Worm (Caenorhabditis elegans) whole organism, L4/young adult: ENCODE measurements around the gene lsd-1.

ENCODE experiments used
- W03F9.2 ChIP-seq: fragments of 150-350 bp; optimal IDR thresholded peaks from 2 replicates; lab custom pipeline; 2014; ENCODE audit warnings: missing biosample characterization, missing genetic modification characterization
- dao-5 ChIP-seq: sonication (generic microtip); optimal IDR thresholded peaks from 2 replicates; lab custom pipeline; 2016; ENCODE audit warnings: missing genotype, missing genetic modification characterization, moderate library complexity, missing compliant biosample characterization
- him-1 ChIP-seq: sonication (generic microtip); optimal IDR thresholded peaks from 2 replicates; lab custom pipeline; 2016; ENCODE audit warnings: missing genotype, missing genetic modification reagents, missing genetic modification characterization, missing compliant biosample characterization

lsd-1 gene

DNA sequence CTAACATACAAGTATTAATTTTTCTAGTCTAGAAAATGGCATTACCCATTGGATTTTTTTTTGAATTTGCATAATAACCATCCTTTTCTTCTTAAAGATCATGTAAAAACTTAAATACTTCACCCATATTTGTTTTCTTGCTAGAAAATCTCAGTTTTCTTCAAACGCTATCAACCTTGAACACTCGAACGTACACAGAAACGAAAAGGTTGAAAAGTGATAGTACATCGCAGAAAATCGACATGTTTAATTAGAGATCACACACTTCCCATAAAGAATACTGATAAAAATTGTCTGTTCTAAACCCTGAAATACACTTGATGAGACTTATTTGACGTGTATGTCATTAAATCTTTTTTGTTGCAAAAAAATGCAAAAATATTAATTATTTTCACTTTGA, 21.1 kb upstream of the lsd-1 start, which contains the start of gene F55G7.4:
TSS of gene F55G7.4 (plus strand) at position 301 of the 400 bp plus-strand sequence.
- TF ChIP-seq dao-5 (tag; lab: Kevin White, UChicago): no peak
- TF ChIP-seq him-1 (tag; lab: Kevin White, UChicago): no peak
- no peak for TF ChIP-seq W03F9.2 (tag; lab: Kevin White, UChicago)

DNA sequence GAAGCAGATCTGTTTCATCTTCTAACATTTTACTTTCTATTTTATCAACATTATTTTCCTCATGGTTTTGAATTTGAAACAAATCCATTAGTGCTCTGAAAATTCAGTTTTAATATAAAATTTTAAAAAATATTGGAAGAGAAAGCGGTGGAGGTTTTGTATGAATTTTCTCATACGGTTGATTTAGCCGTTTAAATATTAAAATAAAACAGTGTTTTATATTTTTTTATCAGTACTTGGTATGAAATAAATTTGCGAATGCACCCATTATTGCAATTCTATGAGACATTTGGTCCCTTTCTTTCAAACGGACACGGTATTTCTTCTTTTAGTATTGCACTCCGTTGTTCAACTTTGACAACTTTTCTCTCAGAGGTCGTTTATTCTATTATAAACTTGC, 17.1 kb upstream of the lsd-1 start, which contains the start of gene dot-1.4:
TSS of gene dot-1.4 (minus strand) at position 101 of the 400 bp plus-strand sequence.
- TF ChIP-seq W03F9.2 (tag; lab: Kevin White, UChicago) (no peak), him-1 (tag; lab: Kevin White, UChicago) (no peak), dao-5 (tag; lab: Kevin White, UChicago) (no peak)

DNA sequence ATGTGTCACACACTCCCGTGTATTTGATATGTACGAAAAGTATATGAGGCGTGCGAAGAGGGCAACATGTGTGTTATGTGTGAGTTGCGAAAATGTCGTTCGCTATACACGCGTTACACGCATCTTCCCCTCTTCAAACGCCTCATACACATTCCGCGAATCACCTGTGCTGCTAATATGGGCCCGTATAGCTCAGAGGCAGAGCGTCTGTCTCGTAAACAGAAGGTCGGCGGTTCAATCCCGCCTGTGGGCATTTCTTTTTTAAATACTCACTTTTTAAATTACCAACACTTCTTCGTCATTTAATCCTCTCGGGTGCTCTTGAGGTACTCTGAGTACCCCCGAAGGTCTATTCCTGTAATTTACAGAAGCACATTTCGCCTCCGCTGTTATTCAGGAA, 15.1 kb upstream of the lsd-1 start:
- TF ChIP-seq W03F9.2 (tag; lab: Kevin White, UChicago) (no peak), dao-5 (tag; lab: Kevin White, UChicago) (no peak), him-1 (tag; lab: Kevin White, UChicago) (no peak)

DNA sequence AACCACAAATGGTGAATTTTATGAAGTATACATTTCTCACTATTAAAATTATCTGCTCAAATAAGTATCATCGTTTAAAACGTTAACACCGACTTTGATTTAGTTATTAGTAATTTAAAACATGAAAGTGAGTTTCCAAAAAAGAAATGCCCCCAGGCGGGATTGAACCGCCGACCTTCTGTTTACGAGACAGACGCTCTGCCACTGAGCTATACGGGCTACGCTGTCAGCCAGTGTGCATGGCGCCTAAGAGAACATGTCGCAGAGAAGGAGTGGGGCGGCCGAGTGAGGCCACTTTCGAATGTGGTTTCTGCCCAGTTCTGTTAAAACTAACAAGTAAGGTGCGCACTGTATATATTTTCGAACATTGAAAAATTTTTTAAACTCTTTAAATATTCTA, 13.7 kb upstream of the lsd-1 start:
- TF ChIP-seq him-1 (tag; lab: Kevin White, UChicago): peak; percentile 37
- TF ChIP-seq dao-5 (tag; lab: Kevin White, UChicago): no peak
- TF ChIP-seq W03F9.2 (tag; lab: Kevin White, UChicago): peak; percentile 9

DNA sequence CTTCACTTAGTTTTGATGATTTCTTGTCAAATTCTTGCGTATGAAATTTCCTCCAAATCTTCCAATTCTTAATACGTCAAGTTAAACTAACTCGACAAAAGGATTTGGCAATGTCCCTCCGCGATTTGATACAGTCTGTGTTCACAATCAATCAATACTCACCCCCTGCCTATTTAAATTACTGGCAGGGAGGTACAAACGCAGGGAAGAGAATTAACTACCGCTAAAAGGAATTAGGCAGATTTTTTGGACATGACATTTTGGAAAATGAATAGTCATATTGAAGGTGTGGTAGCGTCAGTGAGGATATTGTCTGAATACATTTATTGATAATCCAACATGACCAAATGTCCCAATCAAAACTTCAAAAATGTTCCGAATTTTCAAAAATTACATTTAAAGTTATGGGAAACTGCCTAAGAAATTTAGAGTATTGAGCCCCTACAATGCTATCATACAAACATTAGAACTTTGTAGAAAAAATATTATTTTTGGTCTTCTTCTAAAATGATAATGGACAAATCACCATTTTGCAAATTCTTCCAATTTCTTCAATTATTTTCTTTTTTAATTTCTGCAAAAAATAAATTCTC, 11.2 kb upstream of the lsd-1 start:
- TF ChIP-seq him-1 (tag; lab: Kevin White, UChicago) (peak; percentile 99), W03F9.2 (tag; lab: Kevin White, UChicago) (peak; percentile 97), dao-5 (tag; lab: Kevin White, UChicago) (peak; percentile 93)

DNA sequence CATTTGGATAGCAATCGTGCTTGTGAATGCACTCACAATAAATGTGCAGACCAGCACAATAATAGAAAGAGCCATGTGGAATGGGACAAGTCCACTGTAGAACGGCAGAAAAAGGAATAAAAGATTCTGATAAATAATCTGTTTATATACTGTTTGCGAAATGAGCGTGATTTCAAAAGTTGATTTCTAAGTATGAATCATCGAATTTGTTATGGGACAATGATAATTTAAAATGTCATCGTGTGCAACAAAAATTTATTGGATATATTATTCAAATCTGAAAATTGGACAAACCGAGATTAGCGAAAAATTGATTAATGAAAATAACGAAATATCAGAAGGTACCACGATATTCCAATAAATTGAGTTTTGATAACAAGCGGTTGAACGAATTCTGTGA, 9.8 kb upstream of the lsd-1 start, which contains the start of gene F55G7.5:
TSS of gene F55G7.5 (minus strand) at position 101 of the 400 bp plus-strand sequence.
- no peak for TF ChIP-seq dao-5 (tag; lab: Kevin White, UChicago)
- TF ChIP-seq him-1 (tag; lab: Kevin White, UChicago): no peak
- TF ChIP-seq W03F9.2 (tag; lab: Kevin White, UChicago): no peak

DNA sequence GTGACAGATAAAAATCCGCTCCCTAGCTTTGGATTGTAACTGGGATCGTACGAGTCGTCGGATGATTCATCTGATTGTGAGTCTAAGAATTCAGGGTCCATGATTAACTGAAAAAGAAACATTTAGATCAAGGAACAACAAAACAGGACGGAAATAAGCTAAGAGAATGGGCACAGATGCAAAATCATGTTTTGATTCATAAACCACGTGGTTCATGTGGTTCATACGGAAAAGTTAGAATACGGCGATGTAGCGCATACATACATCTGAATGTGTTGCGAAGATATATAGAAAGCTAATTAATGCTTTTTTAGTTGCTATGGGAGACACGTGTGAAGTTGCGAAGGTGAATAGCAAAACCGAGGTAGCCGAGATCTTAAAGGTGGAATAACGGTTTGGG, 6.7 kb upstream of the lsd-1 start, which contains the start of gene F55G7.3:
TSS of gene F55G7.3 (minus strand) at position 101 of the 400 bp plus-strand sequence.
- TF ChIP-seq W03F9.2 (tag; lab: Kevin White, UChicago): no peak
- no peak for TF ChIP-seq him-1 (tag; lab: Kevin White, UChicago)
- no peak for TF ChIP-seq dao-5 (tag; lab: Kevin White, UChicago)

DNA sequence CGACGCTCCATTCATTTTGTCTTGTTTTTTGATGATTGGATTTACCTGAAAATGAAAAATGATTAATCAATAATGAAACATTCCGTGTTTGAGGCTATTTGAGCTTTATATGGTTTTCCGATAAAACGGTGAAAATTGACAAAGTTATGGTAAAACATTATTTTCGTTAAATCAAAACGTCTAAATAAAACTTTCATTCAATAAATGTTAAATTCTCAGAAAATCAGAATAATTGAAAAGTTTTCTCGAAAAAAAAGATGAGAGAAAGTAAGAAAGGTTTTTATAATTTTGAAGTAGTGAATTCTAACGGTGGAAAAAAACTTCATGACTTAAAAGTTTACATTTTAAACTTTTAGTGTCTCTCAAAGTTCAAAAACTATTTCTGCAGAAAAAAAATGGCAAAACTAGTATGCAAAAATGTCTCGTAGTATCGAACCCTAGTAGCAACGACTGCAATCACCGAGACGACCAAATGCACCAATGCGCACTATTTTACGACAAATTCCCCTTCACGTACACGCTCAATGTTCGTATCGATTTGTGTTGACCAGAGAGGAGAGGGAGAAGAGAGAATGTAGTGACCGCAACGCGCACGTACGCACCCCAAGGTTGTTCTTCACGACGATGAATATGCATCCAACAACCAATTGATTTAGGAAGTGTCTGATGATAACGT, 1.7 kb upstream of the lsd-1 start, which contains the start of gene nfya-1:
TSS of gene nfya-1 (minus strand) at position 51 of the 676 bp plus-strand sequence.
- no peak for TF ChIP-seq W03F9.2 (tag; lab: Kevin White, UChicago)

DNA sequence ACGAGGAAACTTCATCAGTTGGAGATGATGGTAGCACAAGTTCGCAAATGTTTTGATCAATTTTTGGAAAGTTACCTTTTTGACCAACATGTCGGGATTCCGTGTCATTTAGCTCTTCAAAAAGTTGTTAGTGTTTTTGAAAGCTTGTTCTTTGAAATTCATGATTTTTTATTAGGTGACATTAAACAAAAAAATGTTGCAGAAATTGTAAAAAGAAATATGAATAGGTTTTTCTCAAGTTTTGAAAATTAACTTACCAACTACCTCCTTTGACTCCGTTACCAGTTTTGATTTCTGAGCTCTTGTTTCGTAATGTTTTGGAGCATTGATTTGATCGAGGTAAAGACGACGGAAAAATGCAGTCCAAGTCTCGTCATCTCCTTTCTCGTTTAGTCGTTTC, 3.5 kb downstream of the lsd-1 start:
- TF ChIP-seq W03F9.2 (tag; lab: Kevin White, UChicago): no peak
- no peak for TF ChIP-seq him-1 (tag; lab: Kevin White, UChicago)
- no peak for TF ChIP-seq dao-5 (tag; lab: Kevin White, UChicago)

DNA sequence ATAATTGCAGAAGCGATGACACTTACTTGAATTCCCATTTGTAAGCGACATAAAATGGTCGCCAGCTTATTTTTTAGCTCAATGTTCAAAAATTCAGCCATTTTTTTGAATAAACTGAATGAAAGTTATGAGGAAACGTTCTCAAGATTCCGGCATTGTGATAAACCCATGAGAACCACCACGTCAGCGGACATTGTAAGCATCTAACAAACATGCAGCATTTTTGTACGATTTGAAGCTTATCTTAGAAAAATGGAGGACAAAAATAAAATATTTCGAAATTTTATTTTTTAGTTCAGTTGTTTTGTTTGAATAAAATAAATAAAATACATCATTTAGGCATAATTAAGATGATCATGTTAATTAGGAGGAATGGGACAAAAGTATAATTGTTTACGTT, 4.6 kb downstream of the lsd-1 start, which contains the start of gene T08D10.4:
TSS of gene T08D10.4 (minus strand) at position 101 of the 400 bp plus-strand sequence.
- no peak for TF ChIP-seq him-1 (tag; lab: Kevin White, UChicago)
- no peak for TF ChIP-seq dao-5 (tag; lab: Kevin White, UChicago)
- no peak for TF ChIP-seq W03F9.2 (tag; lab: Kevin White, UChicago)

DNA sequence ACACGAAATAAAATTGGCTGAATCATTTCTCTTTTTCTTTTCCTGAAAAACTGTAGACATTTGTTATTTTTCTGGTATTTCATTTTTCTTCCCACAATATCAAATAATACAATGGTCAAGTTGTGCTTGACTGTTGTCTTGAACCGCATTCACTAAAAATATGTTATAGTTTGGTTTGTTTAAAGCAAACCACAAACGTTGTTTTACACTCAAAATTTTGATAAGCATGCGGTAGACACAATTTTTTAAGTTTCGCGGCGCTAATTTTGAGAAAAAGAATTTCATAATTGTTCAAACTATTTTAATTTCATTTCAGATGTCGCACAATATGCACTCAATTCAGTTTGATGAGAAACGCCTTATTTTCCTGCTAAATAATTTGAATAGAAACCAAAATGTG, 6.5 kb downstream of the lsd-1 start, which contains the start of gene T08D10.3:
TSS of gene T08D10.3 (plus strand) at position 301 of the 400 bp plus-strand sequence.
- no peak for TF ChIP-seq W03F9.2 (tag; lab: Kevin White, UChicago)
- no peak for TF ChIP-seq dao-5 (tag; lab: Kevin White, UChicago)
- TF ChIP-seq him-1 (tag; lab: Kevin White, UChicago): no peak

DNA sequence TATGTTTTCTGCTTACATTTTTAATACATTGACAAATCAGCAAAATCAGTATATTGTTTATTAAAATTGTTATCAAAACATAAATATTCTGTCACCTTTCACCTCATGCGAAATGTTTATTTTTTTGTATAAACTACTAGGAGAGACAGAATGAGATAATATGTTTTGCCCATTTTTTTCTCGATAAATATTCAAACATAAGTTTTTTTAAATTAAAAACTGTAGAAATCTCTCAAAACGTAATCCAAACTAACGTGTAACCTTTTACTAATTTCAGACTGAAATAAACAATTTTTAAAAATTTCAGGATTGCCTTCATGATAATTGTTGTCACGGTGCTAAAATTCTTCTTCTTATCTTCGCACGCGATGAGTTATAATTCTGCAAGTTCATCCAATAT, 8.6 kb downstream of the lsd-1 start, which contains the start of gene T08D10.5:
TSS of gene T08D10.5 (plus strand) at position 301 of the 400 bp plus-strand sequence.
- no peak for TF ChIP-seq him-1 (tag; lab: Kevin White, UChicago)
- no peak for TF ChIP-seq W03F9.2 (tag; lab: Kevin White, UChicago)
- no peak for TF ChIP-seq dao-5 (tag; lab: Kevin White, UChicago)

DNA sequence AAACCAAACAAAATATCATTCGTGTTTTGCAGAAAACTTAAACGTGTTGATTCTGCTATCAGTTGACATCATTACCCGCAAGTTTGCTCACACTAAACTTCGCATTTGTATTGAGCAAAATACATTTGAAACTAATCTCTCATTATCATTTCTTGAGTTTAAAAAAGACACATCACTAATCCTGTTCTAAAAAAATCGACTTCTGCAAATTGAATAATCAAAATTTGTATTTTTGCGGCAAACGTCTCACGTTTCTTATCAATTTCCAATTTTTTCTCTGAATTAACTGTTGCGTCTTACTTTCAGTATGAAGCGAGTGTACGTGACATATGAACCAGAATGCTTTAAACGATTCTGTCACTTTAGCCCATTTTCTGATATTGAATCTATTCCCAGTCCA, 11.2 kb downstream of the lsd-1 start, which contains the start of gene C49F5.8:
TSS of gene C49F5.8 (plus strand) at position 301 of the 400 bp plus-strand sequence.
- TF ChIP-seq W03F9.2 (tag; lab: Kevin White, UChicago) (no peak), dao-5 (tag; lab: Kevin White, UChicago) (no peak), him-1 (tag; lab: Kevin White, UChicago) (no peak)
